Worm (Caenorhabditis elegans) whole organism, L3 larva: ENCODE measurements around the gene nep-4.

Experiments
- hmg-11 ChIP-seq: sonication (generic microtip); optimal IDR thresholded peaks from 2 replicates; lab custom pipeline; 2016; ENCODE audit warnings: missing genetic modification characterization, missing compliant biosample characterization
- nhr-12 ChIP-seq: fragments of 150-350 bp; optimal IDR thresholded peaks from 2 replicates; lab custom pipeline; 2014; ENCODE audit warnings: missing biosample characterization, missing genetic modification characterization
- nhr-25 ChIP-seq: sonication (generic microtip); optimal IDR thresholded peaks from 2 replicates; lab custom pipeline; 2017; ENCODE audit warnings: missing biosample characterization, missing genetic modification characterization
- nhr-77 ChIP-seq: fragments of 150-350 bp; optimal IDR thresholded peaks from 2 replicates; lab custom pipeline; 2014; ENCODE audit warnings: missing biosample characterization, missing genetic modification characterization
- snpc-4 ChIP-seq: fragments of 150-350 bp; optimal IDR thresholded peaks from 2 replicates; lab custom pipeline; 2014; ENCODE audit warnings: missing biosample characterization, missing genetic modification characterization
- tbx-2 ChIP-seq: sonication (generic microtip); optimal IDR thresholded peaks from 2 replicates; lab custom pipeline; 2016; ENCODE audit warnings: mild to moderate bottlenecking, missing genetic modification characterization, missing compliant biosample characterization
- ztf-11 ChIP-seq: fragments of 150-350 bp; optimal IDR thresholded peaks from 2 replicates; lab custom pipeline; 2014; ENCODE audit warnings: missing biosample characterization, missing genetic modification characterization

The nep-4 gene

ce11 chrX:6813025-6813424 is 50.2 kb downstream of the nep-4 start:
- no peak for TF ChIP-seq nhr-25 (tag; lab: Kevin White, UChicago)
- TF ChIP-seq tbx-2 (tag; lab: Kevin White, UChicago) = no peak
- TF ChIP-seq hmg-11 (tag; lab: Kevin White, UChicago) = no peak
- TF ChIP-seq snpc-4 (tag; lab: Kevin White, UChicago) = no peak
- no peak for TF ChIP-seq nhr-77
- no peak for TF ChIP-seq nhr-12 (tag; lab: Kevin White, UChicago)
- no peak for TF ChIP-seq ztf-11
